Worm (Caenorhabditis elegans) whole organism, L4 larva: Measurements from ENCODE around the gene srd-42.
A peak's percentile ranks its signal among the peaks of the same experiment; 100 is the strongest.

Source experiments
- T26A8.4 ChIP-seq: fragments of 200-800 bp; sonication (Bioruptor generic); IDR thresholded peaks from 2 replicates; pipeline ENCODE4 v1.3.6; 2022; ENCODE audit warnings: missing genetic modification characterization, missing compliant biosample characterization
- Y105C5A.15 ChIP-seq: fragments of 200-800 bp; sonication (Bioruptor generic); IDR thresholded peaks from 2 replicates; pipeline ENCODE4 v1.3.6; 2022; ENCODE audit warnings: missing genetic modification characterization, missing compliant biosample characterization
- Y48G9A.11 ChIP-seq: fragments of 200-800 bp; sonication (Bioruptor generic); IDR thresholded peaks from 2 replicates; pipeline ENCODE4 v1.3.6; 2022; ENCODE audit warnings: missing genetic modification reagents, missing genetic modification characterization, missing compliant biosample characterization
- Y75B8A.6 ChIP-seq: fragments of 200-800 bp; sonication (Bioruptor generic); IDR thresholded peaks from 2 replicates; pipeline ENCODE4 v1.3.6; 2022; ENCODE audit warnings: missing genetic modification reagents, missing genetic modification characterization, missing compliant biosample characterization
- ZK546.5 ChIP-seq, 2 experiments: sonication (generic microtip); optimal IDR thresholded peaks; 2 replicates each; lab custom pipeline; 2017; ENCODE audit warnings: missing biosample characterization in 2 of 2, missing genetic modification characterization in 2 of 2
- ama-1 ChIP-seq: fragments of 150-350 bp; optimal IDR thresholded peaks from 2 replicates; lab custom pipeline; 2014; ENCODE audit warnings: inconsistent platforms, mixed read lengths
- ceh-32 ChIP-seq: sonication (generic microtip); optimal IDR thresholded peaks from 2 replicates; lab custom pipeline; 2016; ENCODE audit warnings: mild to moderate bottlenecking, missing genetic modification characterization, missing compliant biosample characterization; ENCODE audit not compliant: poor library complexity
- ctbp-1 ChIP-seq: fragments of 200-800 bp; sonication (Bioruptor generic); IDR thresholded peaks from 2 replicates; pipeline ENCODE4 v1.3.6; 2022; ENCODE audit warnings: missing genetic modification reagents, missing genetic modification characterization, missing compliant biosample characterization
- daf-12 ChIP-seq: fragments of 150-350 bp; optimal IDR thresholded peaks from 2 replicates; lab custom pipeline; 2014; ENCODE audit warnings: missing biosample characterization, missing genetic modification reagents, missing genetic modification characterization
- daf-16 ChIP-seq, 3 experiments: sonication (generic microtip); optimal IDR thresholded peaks; 2 replicates each; lab custom pipeline; 2016 to 2017; ENCODE audit warnings: missing genetic modification characterization in 3 of 3, missing genetic modification reagents in 3 of 3, mild to moderate bottlenecking in 2 of 3, missing compliant biosample characterization in 2 of 3, missing biosample characterization in 1 of 3, moderate library complexity in 1 of 3
- dmd-6 ChIP-seq: fragments of 200-800 bp; sonication (Bioruptor generic); IDR thresholded peaks from 2 replicates; pipeline ENCODE4 v1.3.6; 2022; ENCODE audit warnings: missing genetic modification reagents, missing genetic modification characterization, missing compliant biosample characterization
- dmd-9 ChIP-seq: fragments of 200-800 bp; sonication (Bioruptor generic); IDR thresholded peaks from 2 replicates; pipeline ENCODE4 v1.3.6; 2022; ENCODE audit warnings: missing genetic modification reagents, missing genetic modification characterization, missing compliant biosample characterization
- dve-1 ChIP-seq: sonication (generic microtip); optimal IDR thresholded peaks from 2 replicates; lab custom pipeline; 2017; ENCODE audit warnings: antibody characterized with exemption, mild to moderate bottlenecking, missing genetic modification characterization, missing compliant biosample characterization; ENCODE audit not compliant: insufficient read depth
- egl-27 ChIP-seq: sonication (generic microtip); optimal IDR thresholded peaks from 3 replicates; lab custom pipeline; 2017; ENCODE audit warnings: missing biosample characterization, missing genetic modification reagents, missing genetic modification characterization
- fkh-10 ChIP-seq: fragments of 150-350 bp; optimal IDR thresholded peaks from 2 replicates; lab custom pipeline; 2014; ENCODE audit warnings: missing biosample characterization, missing genetic modification reagents, missing genetic modification characterization
- hif-1 ChIP-seq, 2 experiments: sonication (generic microtip); optimal IDR thresholded peaks; 2 replicates each; lab custom pipeline; 2016 to 2017; ENCODE audit warnings: missing compliant biosample characterization in 2 of 2, missing genetic modification characterization in 2 of 2, missing genetic modification reagents in 2 of 2, missing genotype in 2 of 2, mild to moderate bottlenecking in 1 of 2
- hlh-11 ChIP-seq: fragments of 200-800 bp; sonication (Bioruptor generic); optimal IDR thresholded peaks from 2 replicates; lab custom pipeline; 2018; ENCODE audit warnings: mild to moderate bottlenecking, missing genetic modification characterization, missing compliant biosample characterization
- hlh-30 ChIP-seq: sonication (generic microtip); optimal IDR thresholded peaks from 2 replicates; lab custom pipeline; 2017; ENCODE audit warnings: antibody characterized with exemption, mild to moderate bottlenecking, missing genetic modification characterization, missing compliant biosample characterization; ENCODE audit not compliant: insufficient read depth
- hmg-1.1 ChIP-seq: fragments of 200-800 bp; sonication (Bioruptor generic); IDR thresholded peaks from 2 replicates; pipeline ENCODE4 v1.3.6; 2022; ENCODE audit warnings: missing genetic modification reagents, missing genetic modification characterization, missing compliant biosample characterization
- jun-1 ChIP-seq: fragments of 150-350 bp; optimal IDR thresholded peaks from 2 replicates; lab custom pipeline; 2014; ENCODE audit warnings: missing biosample characterization, missing genetic modification reagents, missing genetic modification characterization
- lim-7 ChIP-seq: fragments of 200-800 bp; sonication (Bioruptor generic); IDR thresholded peaks from 2 replicates; pipeline ENCODE4 v1.3.6; 2022; ENCODE audit warnings: missing genetic modification characterization, missing compliant biosample characterization
- lin-39 ChIP-seq: fragments of 150-350 bp; optimal IDR thresholded peaks from 2 replicates; lab custom pipeline; 2014; ENCODE audit warnings: missing biosample characterization, missing genetic modification reagents, missing genetic modification characterization
- madf-5 ChIP-seq, 2 experiments: fragments of 200-800 bp; sonication (Bioruptor generic); IDR thresholded peaks; 2 replicates each; pipeline ENCODE4 v1.3.6; 2022; ENCODE audit warnings: missing compliant biosample characterization in 2 of 2, missing genetic modification characterization in 2 of 2
- madf-9 ChIP-seq: fragments of 200-800 bp; sonication (Bioruptor generic); conservative IDR thresholded peaks from 2 replicates; pipeline ENCODE4 v1.3.6; 2022; ENCODE audit warnings: missing genetic modification reagents, missing genetic modification characterization, missing compliant biosample characterization
- mdl-1 ChIP-seq, 2 experiments: fragments of 150-350 bp in 1 of 2; sonication (generic microtip) in 1 of 2; optimal IDR thresholded peaks; 2 replicates each; lab custom pipeline; 2014 to 2017; ENCODE audit warnings: missing biosample characterization in 2 of 2, missing genetic modification characterization in 2 of 2
- mep-1 ChIP-seq: fragments of 150-350 bp; sonication (generic microtip); optimal IDR thresholded peaks from 3 replicates; lab custom pipeline; 2014; ENCODE audit warnings: missing biosample characterization, missing genetic modification characterization
- nhr-11 ChIP-seq: fragments of 150-350 bp; optimal IDR thresholded peaks from 2 replicates; lab custom pipeline; 2014; ENCODE audit warnings: missing biosample characterization, missing genetic modification characterization
- nhr-28 ChIP-seq: fragments of 150-350 bp; optimal IDR thresholded peaks from 2 replicates; lab custom pipeline; 2014; ENCODE audit warnings: missing biosample characterization, missing genetic modification characterization
- nhr-42 ChIP-seq: fragments of 200-800 bp; sonication (Bioruptor generic); IDR thresholded peaks from 2 replicates; pipeline ENCODE4 v1.3.6; 2022; ENCODE audit warnings: missing genetic modification characterization, missing compliant biosample characterization
- nhr-48 ChIP-seq: sonication (generic microtip); optimal IDR thresholded peaks from 2 replicates; lab custom pipeline; 2016; ENCODE audit warnings: mild to moderate bottlenecking, missing genetic modification characterization, missing compliant biosample characterization
- php-3 ChIP-seq: fragments of 200-800 bp; sonication (Bioruptor generic); IDR thresholded peaks from 2 replicates; pipeline ENCODE4 v1.3.6; 2022; ENCODE audit warnings: missing genetic modification reagents, missing genetic modification characterization, missing compliant biosample characterization
- saeg-2 ChIP-seq: fragments of 200-800 bp; sonication (Bioruptor generic); IDR thresholded peaks from 2 replicates; pipeline ENCODE4 v1.3.6; 2022; ENCODE audit warnings: missing genetic modification reagents, missing genetic modification characterization, missing compliant biosample characterization
- skn-1 ChIP-seq: fragments of 150-350 bp; optimal IDR thresholded peaks from 2 replicates; lab custom pipeline; 2014; ENCODE audit warnings: missing biosample characterization, missing genetic modification characterization
- unc-39 ChIP-seq: sonication (generic microtip); optimal IDR thresholded peaks from 2 replicates; lab custom pipeline; 2017; ENCODE audit warnings: missing biosample characterization, missing genetic modification characterization
- unc-62 ChIP-seq, 3 experiments: fragments of 150-350 bp in 1 of 3; sonication (generic microtip); optimal IDR thresholded peaks in 2 of 3; peaks in 1 of 3; 1 replicate in 1 of 3; 2 replicates in 2 of 3; lab custom pipeline; 2014 to 2017; ENCODE audit warnings: missing biosample characterization in 3 of 3, missing genetic modification characterization in 3 of 3, missing genetic modification reagents in 3 of 3, missing genotype in 1 of 3
- vab-7 ChIP-seq: fragments of 200-800 bp; sonication (Bioruptor generic); IDR thresholded peaks from 2 replicates; pipeline ENCODE4 v1.3.6; 2022; ENCODE audit warnings: missing genetic modification reagents, missing genetic modification characterization, missing compliant biosample characterization
- zag-1 ChIP-seq: fragments of 150-350 bp; optimal IDR thresholded peaks from 2 replicates; lab custom pipeline; 2014; ENCODE audit warnings: missing biosample characterization, missing genetic modification characterization
- ztf-11 ChIP-seq: fragments of 150-350 bp; optimal IDR thresholded peaks from 2 replicates; lab custom pipeline; 2014; ENCODE audit warnings: missing biosample characterization, missing genetic modification characterization

Gene srd-42

ce11 chrX:13318316-13318715, 15.1 kb upstream of the srd-42 start:
- no peak for TF ChIP-seq Y105C5A.15 (GFP tag; lab: Robert Waterston, UW)
- peak in 1 of 2 experiments; percentile 20 for TF ChIP-seq mdl-1 (tag; optimal IDR thresholded peaks at IDR 0.05; lab: Kevin White, UChicago)
- no peak for TF ChIP-seq dmd-6 (GFP tag; lab: Robert Waterston, UW)
- no peak for TF ChIP-seq fkh-10
- peak; percentile 66 for TF ChIP-seq dve-1 (tag; lab: Kevin White, UChicago)
- no peak for TF ChIP-seq jun-1 (tag; lab: Kevin White, UChicago)
- peak; percentile 72 for TF ChIP-seq hlh-30 (tag; lab: Kevin White, UChicago)

ce11 chrX:13317532-13317931, 14.3 kb upstream of the srd-42 start:
- no peak for TF ChIP-seq egl-27 (tag; lab: Kevin White, UChicago)
- TF ChIP-seq Y105C5A.15 (GFP tag; lab: Robert Waterston, UW), result no peak
- TF ChIP-seq T26A8.4, result no peak
- no peak for TF ChIP-seq unc-39 (tag; lab: Kevin White, UChicago)
- TF ChIP-seq dmd-9 (GFP tag; lab: Robert Waterston, UW), result no peak
- TF ChIP-seq php-3, result no peak
- TF ChIP-seq unc-62 (GFP tag; optimal IDR thresholded peaks at IDR 0.05 in 1 of 2; lab: Kevin White, UChicago), result no peak
- no peak for TF ChIP-seq unc-62 (tag; optimal IDR thresholded peaks at IDR 0.05; lab: Kevin White, UChicago)
- TF ChIP-seq lin-39 (tag; lab: Kevin White, UChicago), result no peak
- TF ChIP-seq vab-7 (GFP tag; lab: Robert Waterston, UW), result no peak
- no peak for TF ChIP-seq ZK546.5 (tag; optimal IDR thresholded peaks at IDR 0.05; lab: Kevin White, UChicago)
- TF ChIP-seq daf-12, result no peak
- TF ChIP-seq daf-16 (GFP tag; optimal IDR thresholded peaks at IDR 0.05; lab: Kevin White, UChicago), result peak in 1 of 2 experiments; percentile 45
- TF ChIP-seq daf-16 (tag; optimal IDR thresholded peaks at IDR 0.05; lab: Kevin White, UChicago), result no peak
- no peak for TF ChIP-seq saeg-2 (GFP tag; lab: Robert Waterston, UW)
- TF ChIP-seq nhr-48 (tag; lab: Kevin White, UChicago), result no peak
- TF ChIP-seq lim-7 (GFP tag; lab: Robert Waterston, UW), result no peak
- TF ChIP-seq nhr-11 (tag; lab: Kevin White, UChicago), result peak; percentile 33
- TF ChIP-seq ceh-32 (tag; lab: Kevin White, UChicago), result no peak
- no peak for TF ChIP-seq Y48G9A.11 (GFP tag; lab: Robert Waterston, UW)

ce11 chrX:13315093-13315492, 11.8 kb upstream of the srd-42 start:
- TF ChIP-seq nhr-48 (tag; lab: Kevin White, UChicago) (no peak), Y48G9A.11 (GFP tag; lab: Robert Waterston, UW) (no peak), mep-1 (tag; lab: Kevin White, UChicago) (peak; percentile 5), ama-1 (lab: Kevin White, UChicago) (no peak), madf-5 (GFP tag; IDR thresholded peaks at IDR 0.05; lab: Robert Waterston, UW) (no peak), zag-1 (tag; lab: Kevin White, UChicago) (no peak), lim-7 (GFP tag; lab: Robert Waterston, UW) (no peak), mdl-1 (tag; optimal IDR thresholded peaks at IDR 0.05; lab: Kevin White, UChicago) (peak in 1 of 2 experiments; percentile 35), nhr-28 (tag; lab: Kevin White, UChicago) (peak; percentile 94), skn-1 (tag; lab: Kevin White, UChicago) (no peak), Y75B8A.6 (GFP tag; lab: Robert Waterston, UW) (no peak), hlh-30 (tag; lab: Kevin White, UChicago) (peak; percentile 72), hmg-1.1 (GFP tag; lab: Robert Waterston, UW) (no peak), ctbp-1 (GFP tag; lab: Robert Waterston, UW) (no peak), hif-1 (tag; optimal IDR thresholded peaks at IDR 0.05; lab: Kevin White, UChicago) (no peak), madf-9 (GFP tag; lab: Robert Waterston, UW) (no peak), hlh-11 (peak; percentile 35), ztf-11 (tag; lab: Kevin White, UChicago) (no peak), unc-39 (tag; lab: Kevin White, UChicago) (no peak), unc-62 (GFP tag; optimal IDR thresholded peaks at IDR 0.05 in 1 of 2; lab: Kevin White, UChicago) (peak in 1 of 2 experiments; percentile 54), unc-62 (tag; optimal IDR thresholded peaks at IDR 0.05; lab: Kevin White, UChicago) (no peak), dmd-9 (GFP tag; lab: Robert Waterston, UW) (no peak), nhr-42 (no peak)
